Worm (Caenorhabditis elegans) whole organism, midembryonic: ENCODE results near the gene F08F8.11.

Experiments used
- T22C8.4 ChIP-seq: fragments of 200-800 bp; sonication (Bioruptor generic); IDR thresholded peaks from 2 replicates; pipeline ENCODE4 v1.3.6; 2022; ENCODE audit warnings: missing genetic modification characterization, missing compliant biosample characterization
- cog-1 ChIP-seq: sonication (generic microtip); optimal IDR thresholded peaks from 2 replicates; lab custom pipeline; 2016; ENCODE audit warnings: missing genetic modification characterization, missing compliant biosample characterization
- flt-1 ChIP-seq: fragments of 200-800 bp; sonication (Bioruptor generic); IDR thresholded peaks from 2 replicates; pipeline ENCODE4 v1.3.6; 2022; ENCODE audit warnings: missing genetic modification characterization, missing compliant biosample characterization
- klf-2 ChIP-seq: fragments of 200-800 bp; sonication (Bioruptor generic); conservative IDR thresholded peaks from 2 replicates; pipeline ENCODE4 v1.3.6; 2022; ENCODE audit warnings: missing genetic modification reagents, missing genetic modification characterization, missing compliant biosample characterization
- med-1 ChIP-seq: sonication (generic microtip); optimal IDR thresholded peaks from 2 replicates; lab custom pipeline; 2017; ENCODE audit warnings: missing genetic modification characterization, mild to moderate bottlenecking, missing compliant biosample characterization, antibody characterized with exemption, missing genetic modification reagents; ENCODE audit not compliant: insufficient read depth
- ref-1 ChIP-seq: fragments of 200-800 bp; sonication (Bioruptor generic); conservative IDR thresholded peaks from 2 replicates; pipeline ENCODE4 v1.3.6; 2022; ENCODE audit warnings: missing genetic modification reagents, missing genetic modification characterization, missing compliant biosample characterization
- tab-1 ChIP-seq: fragments of 200-800 bp; sonication (Bioruptor generic); IDR thresholded peaks from 2 replicates; pipeline ENCODE4 v1.3.6; 2022; ENCODE audit warnings: missing genetic modification characterization, missing compliant biosample characterization
- ztf-23 ChIP-seq: fragments of 200-800 bp; sonication (Bioruptor generic); IDR thresholded peaks from 2 replicates; pipeline ENCODE4 v1.3.6; 2022; ENCODE audit warnings: missing genetic modification reagents, missing genetic modification characterization, missing compliant biosample characterization
- ztf-29 ChIP-seq: fragments of 200-800 bp; sonication (Bioruptor generic); IDR thresholded peaks from 2 replicates; pipeline ENCODE4 v1.3.6; 2022; ENCODE audit warnings: missing genetic modification reagents, missing genetic modification characterization, missing compliant biosample characterization

The F08F8.11 gene

ce11 chrIII:7338693-7339092 lies 27.0 kb upstream of the F08F8.11 start, which contains the start of gene kap-1:
Gene kap-1 (plus strand): TSS chrIII:7338835.
- TF ChIP-seq cog-1 (tag; lab: Kevin White, UChicago): no peak
- TF ChIP-seq med-1 (GFP tag; lab: Kevin White, UChicago): no peak
- TF ChIP-seq flt-1 (GFP tag; lab: Robert Waterston, UW): no peak
- no peak for TF ChIP-seq ztf-29 (GFP tag; lab: Robert Waterston, UW)
- TF ChIP-seq klf-2 (GFP tag; lab: Robert Waterston, UW): no peak
- TF ChIP-seq ref-1 (GFP tag; lab: Robert Waterston, UW): no peak
- no peak for TF ChIP-seq T22C8.4 (GFP tag; lab: Robert Waterston, UW)
- no peak for TF ChIP-seq ztf-23 (GFP tag; lab: Robert Waterston, UW)
- TF ChIP-seq tab-1 (GFP tag; lab: Robert Waterston, UW): no peak

- no peak for TF ChIP-seq ref-1 (GFP tag; lab: Robert Waterston, UW)
- TF ChIP-seq med-1 (GFP tag; lab: Kevin White, UChicago): no peak
- TF ChIP-seq klf-2 (GFP tag; lab: Robert Waterston, UW): no peak
- TF ChIP-seq ztf-23 (GFP tag; lab: Robert Waterston, UW): no peak
These were observed 26.6 kb upstream of the F08F8.11 start for ce11 chrIII:7339138-7339537.

- no peak for TF ChIP-seq ref-1 (GFP tag; lab: Robert Waterston, UW)
These were observed 22.3 kb upstream of the F08F8.11 start, which contains the start of gene F08F8.6 for ce11 chrIII:7343389-7343788. Gene F08F8.6 (plus strand): TSS chrIII:7343689.

ce11 chrIII:7347049-7347448 lies 18.7 kb upstream of the F08F8.11 start, which contains the start of gene F08F8.7:
Gene F08F8.7 (minus strand): TSS chrIII:7347149.
- TF ChIP-seq cog-1 (tag; lab: Kevin White, UChicago) (no peak), tab-1 (GFP tag; lab: Robert Waterston, UW) (no peak), klf-2 (GFP tag; lab: Robert Waterston, UW) (no peak), ref-1 (GFP tag; lab: Robert Waterston, UW) (no peak), ztf-23 (GFP tag; lab: Robert Waterston, UW) (no peak), med-1 (GFP tag; lab: Kevin White, UChicago) (no peak), flt-1 (GFP tag; lab: Robert Waterston, UW) (no peak), T22C8.4 (GFP tag; lab: Robert Waterston, UW) (no peak), ztf-29 (GFP tag; lab: Robert Waterston, UW) (no peak)

- TF ChIP-seq klf-2 (GFP tag; lab: Robert Waterston, UW) (no peak), ref-1 (GFP tag; lab: Robert Waterston, UW) (no peak), cog-1 (tag; lab: Kevin White, UChicago) (no peak), flt-1 (GFP tag; lab: Robert Waterston, UW) (no peak), tab-1 (GFP tag; lab: Robert Waterston, UW) (no peak), ztf-23 (GFP tag; lab: Robert Waterston, UW) (no peak), med-1 (GFP tag; lab: Kevin White, UChicago) (no peak), T22C8.4 (GFP tag; lab: Robert Waterston, UW) (no peak), ztf-29 (GFP tag; lab: Robert Waterston, UW) (no peak)
These were observed 16.6 kb upstream of the F08F8.11 start, which contains the start of gene gos-28 for ce11 chrIII:7349075-7349474. Gene gos-28 (minus strand): TSS chrIII:7349175.

- TF ChIP-seq tab-1 (GFP tag; lab: Robert Waterston, UW) (no peak), ref-1 (GFP tag; lab: Robert Waterston, UW) (no peak), T22C8.4 (GFP tag; lab: Robert Waterston, UW) (no peak), klf-2 (GFP tag; lab: Robert Waterston, UW) (no peak), ztf-29 (GFP tag; lab: Robert Waterston, UW) (no peak), flt-1 (GFP tag; lab: Robert Waterston, UW) (no peak), med-1 (GFP tag; lab: Kevin White, UChicago) (no peak), cog-1 (tag; lab: Kevin White, UChicago) (no peak), ztf-23 (GFP tag; lab: Robert Waterston, UW) (no peak)
These were observed 11.8 kb upstream of the F08F8.11 start, which contains the start of gene F08F8.9 for ce11 chrIII:7353871-7354270. Gene F08F8.9 (minus strand): TSS chrIII:7353971.

- TF ChIP-seq cog-1 (tag; lab: Kevin White, UChicago) (peak; percentile 19), ztf-23 (GFP tag; lab: Robert Waterston, UW) (peak; percentile 17; the same call in 1 of the 2 replicates), ztf-29 (GFP tag; lab: Robert Waterston, UW) (no peak)
These were observed 8.3 kb upstream of the F08F8.11 start, which contains the start of gene F08F8.10 for ce11 chrIII:7357356-7357755. Gene F08F8.10 (minus strand): TSS chrIII:7357393.

- TF ChIP-seq cog-1 (tag; lab: Kevin White, UChicago): no peak
- TF ChIP-seq ztf-23 (GFP tag; lab: Robert Waterston, UW): no peak
- no peak for TF ChIP-seq tab-1 (GFP tag; lab: Robert Waterston, UW)
- TF ChIP-seq ref-1 (GFP tag; lab: Robert Waterston, UW): no peak
- no peak for TF ChIP-seq T22C8.4 (GFP tag; lab: Robert Waterston, UW)
- no peak for TF ChIP-seq ztf-29 (GFP tag; lab: Robert Waterston, UW)
- TF ChIP-seq med-1 (GFP tag; lab: Kevin White, UChicago): no peak
These were observed 7.1 kb upstream of the F08F8.11 start for ce11 chrIII:7358627-7359026.

- TF ChIP-seq T22C8.4 (GFP tag; lab: Robert Waterston, UW): no peak
- TF ChIP-seq ztf-23 (GFP tag; lab: Robert Waterston, UW): 0 out of 2 replicates have a peak, but pooled peaks have one; percentile 27
These were observed 6.6 kb upstream of the F08F8.11 start, which contains the start of the genes eco-1 and hmgr-1 for ce11 chrIII:7359037-7359548. Gene eco-1 (minus strand): TSS chrIII:7359095. Gene hmgr-1 (plus strand): TSS chrIII:7359498.
